Fruit fly (Drosophila melanogaster): Measurements from ENCODE around the gene Gagr.

Gagr gene

DNA sequence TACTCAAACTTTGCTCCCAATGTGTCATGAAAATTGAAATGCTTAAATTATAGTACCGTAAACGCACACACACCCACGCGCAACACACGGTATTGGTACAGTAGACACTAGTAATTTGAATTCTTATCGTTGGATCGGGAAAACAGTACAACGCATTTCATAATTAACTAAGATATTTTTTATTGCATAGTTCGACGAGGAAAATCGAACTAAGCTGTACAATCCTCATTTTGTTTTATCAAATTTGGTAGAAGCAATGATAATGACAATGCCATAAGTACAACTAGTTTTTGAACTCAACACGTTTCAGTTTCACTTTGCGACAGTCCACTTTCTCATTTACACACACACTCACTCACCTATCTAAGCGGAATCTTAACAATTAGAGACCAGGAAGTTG is 13.6 kb upstream of the Gagr start (continued):
- no peak for TF ChIP-seq Stat92E (GFP tag; optimal IDR thresholded peaks at IDR 0.05)
- no peak for TF ChIP-seq CG5953 (GFP tag; IDR thresholded peaks at IDR 0.05)
- TF ChIP-seq dimm (GFP tag; IDR thresholded peaks at IDR 0.05) = no peak
- TF ChIP-seq Mes4 (GFP tag; optimal IDR thresholded peaks at IDR 0.05) = no peak
- no peak for TF ChIP-seq D (optimal IDR thresholded peaks at IDR 0.05)
- peak; percentile 58 for TF ChIP-seq D (GFP tag; optimal IDR thresholded peaks at IDR 0.05)
- no peak for TF ChIP-seq mld (GFP tag; IDR thresholded peaks at IDR 0.05; ENCODE audit: partially characterized antibody)
- TF ChIP-seq HHEX (GFP tag; optimal IDR thresholded peaks at IDR 0.05) = peak; percentile 65
- TF ChIP-seq seq (GFP tag; IDR thresholded peaks at IDR 0.05) = peak; percentile 57
- TF ChIP-seq bcd (GFP tag; optimal IDR thresholded peaks at IDR 0.05) = peak; percentile 34
- TF ChIP-seq gsb-n (tag; optimal IDR thresholded peaks at IDR 0.05) = peak; percentile 57
- peak; percentile 83 for TF ChIP-seq CG15269 (tag; optimal IDR thresholded peaks at IDR 0.05)
- TF ChIP-seq kni (GFP tag; optimal IDR thresholded peaks at IDR 0.05) = peak; percentile 66
- TF ChIP-seq CG31388 (GFP tag; optimal IDR thresholded peaks at IDR 0.05) = no peak
- TF ChIP-seq CG1529 (GFP tag; optimal IDR thresholded peaks at IDR 0.05) = peak; percentile 34
- TF ChIP-seq ash1 (GFP tag; optimal IDR thresholded peaks at IDR 0.05) = no peak
- peak; percentile 42 for TF ChIP-seq CG12942 (GFP tag; optimal IDR thresholded peaks at IDR 0.05)
- peak; percentile 66 for TF ChIP-seq CG16863 (GFP tag; optimal IDR thresholded peaks at IDR 0.05)
- TF ChIP-seq Blimp-1 (GFP tag; optimal IDR thresholded peaks at IDR 0.05) = peak; percentile 73
- no peak for TF ChIP-seq gce (GFP tag; IDR thresholded peaks at IDR 0.05)
- TF ChIP-seq ham (GFP tag; IDR thresholded peaks at IDR 0.05) = no peak
- TF ChIP-seq CG8281 (tag; optimal IDR thresholded peaks at IDR 0.05) = peak; percentile 29
- TF ChIP-seq Dp (GFP tag; optimal IDR thresholded peaks at IDR 0.05) = no peak
- peak; percentile 32 to 62 for TF ChIP-seq chif (GFP tag; optimal IDR thresholded peaks at IDR 0.05)
- TF ChIP-seq CG5180 (GFP tag; optimal IDR thresholded peaks at IDR 0.05) = peak; percentile 30
- TF ChIP-seq wek (GFP tag; optimal IDR thresholded peaks at IDR 0.05) = no peak
- TF ChIP-seq Lim3 (GFP tag; IDR thresholded peaks at IDR 0.05) = no peak
- TF ChIP-seq row (GFP tag; IDR thresholded peaks at IDR 0.05) = peak; percentile 92
- no peak for TF ChIP-seq CG4360 (GFP tag; IDR thresholded peaks at IDR 0.05)
- no peak for TF ChIP-seq CG1832 (GFP tag; optimal IDR thresholded peaks at IDR 0.05)
- no peak for TF ChIP-seq gt (GFP tag; IDR thresholded peaks at IDR 0.05)
- TF ChIP-seq jing (GFP tag; optimal IDR thresholded peaks at IDR 0.05) = no peak
- no peak for TF ChIP-seq CG12236 (GFP tag; optimal IDR thresholded peaks at IDR 0.05)
- peak; percentile 72 for TF ChIP-seq caup (GFP tag; optimal IDR thresholded peaks at IDR 0.05; ENCODE audit: severe bottlenecking)
- no peak for TF ChIP-seq CG14860 (GFP tag; IDR thresholded peaks at IDR 0.05; ENCODE audit: partially characterized antibody)
- TF ChIP-seq Optix (GFP tag; IDR thresholded peaks at IDR 0.05) = no peak; the same call in 2 of the 3 replicates
- TF ChIP-seq CG6175 (GFP tag; IDR thresholded peaks at IDR 0.05) = no peak
- peak; percentile 80 for TF ChIP-seq gem (tag; optimal IDR thresholded peaks at IDR 0.05)
- no peak for TF ChIP-seq Dip2 (GFP tag; IDR thresholded peaks at IDR 0.05)
- TF ChIP-seq Taf1 (GFP tag; IDR thresholded peaks at IDR 0.05) = peak; percentile 53
- no peak for TF ChIP-seq Sox102F (GFP tag; optimal IDR thresholded peaks at IDR 0.05)
- TF ChIP-seq HLH4C (GFP tag; IDR thresholded peaks at IDR 0.05; ENCODE audit: partially characterized antibody) = no peak
- peak; percentile 21 for TF ChIP-seq en (GFP tag; optimal IDR thresholded peaks at IDR 0.05)
- TF ChIP-seq CG15696 (tag; optimal IDR thresholded peaks at IDR 0.05) = peak; percentile 75
- peak; percentile 81 for TF ChIP-seq CG3281 (GFP tag; optimal IDR thresholded peaks at IDR 0.05)
- peak in 1 of 3 experiments; percentile 59 for TF ChIP-seq lola (GFP tag; optimal IDR thresholded peaks at IDR 0.05)
- TF ChIP-seq CG6765 (GFP tag; optimal IDR thresholded peaks at IDR 0.05) = peak; percentile 66
- TF ChIP-seq BEAF-32 (GFP tag; optimal IDR thresholded peaks at IDR 0.05) = no peak
- peak; percentile 11 for TF ChIP-seq CG17802 (tag; optimal IDR thresholded peaks at IDR 0.05)
- TF ChIP-seq ken (GFP tag; IDR thresholded peaks at IDR 0.05) = no peak

Measured in whole organism, embryonic.